Fruit fly (Drosophila melanogaster) whole organism, pupa: Measurements from ENCODE around the gene Rab7.

Experiments
- CG10348 ChIP-seq: fragments of 200-800 bp; sonication (Bioruptor generic); IDR thresholded peaks from 2 replicates; pipeline ENCODE4 v1.3.6; 2022; ENCODE audit warnings: missing biosample characterization, missing genetic modification characterization
- CG12605 ChIP-seq: fragments of 200-800 bp; sonication (Bioruptor generic); IDR thresholded peaks from 2 replicates; pipeline ENCODE4 v1.3.6; 2022; ENCODE audit warnings: missing biosample characterization, missing genetic modification characterization
- CG13204 ChIP-seq: fragments of 200-800 bp; sonication (Bioruptor generic); optimal IDR thresholded peaks from 2 replicates; lab custom pipeline; 2018; ENCODE audit warnings: missing biosample characterization, mild to moderate bottlenecking, missing genetic modification characterization, moderate library complexity
- CG14655 ChIP-seq: fragments of 200-800 bp; sonication (Bioruptor generic); optimal IDR thresholded peaks from 3 replicates; lab custom pipeline; 2017; ENCODE audit warnings: mild to moderate bottlenecking, missing biosample characterization, missing genetic modification reagents, missing genetic modification characterization
- CG15710 ChIP-seq: fragments of 200-800 bp; sonication (Bioruptor generic); optimal IDR thresholded peaks from 2 replicates; lab custom pipeline; 2018; ENCODE audit warnings: missing biosample characterization, mild to moderate bottlenecking, missing genetic modification characterization, moderate library complexity
- CG17806 ChIP-seq: fragments of 200-800 bp; sonication (Bioruptor generic); optimal IDR thresholded peaks from 2 replicates; lab custom pipeline; 2018; ENCODE audit warnings: missing biosample characterization, mild to moderate bottlenecking, missing genetic modification characterization, moderate library complexity
- CG32121 ChIP-seq: fragments of 200-800 bp; sonication (Bioruptor generic); IDR thresholded peaks from 2 replicates; pipeline ENCODE4 v1.3.6; 2022; ENCODE audit warnings: missing biosample characterization, missing genetic modification characterization
- CG34367 ChIP-seq: fragments of 200-800 bp; sonication (Bioruptor generic); optimal IDR thresholded peaks from 2 replicates; lab custom pipeline; 2018; ENCODE audit warnings: missing biosample characterization, mild to moderate bottlenecking, missing genetic modification characterization
- CG4496 ChIP-seq: fragments of 200-800 bp; sonication (Bioruptor generic); IDR thresholded peaks from 3 replicates; pipeline ENCODE4 v1.3.6; 2022; ENCODE audit warnings: missing biosample characterization, missing genetic modification characterization
- CG8159 ChIP-seq: fragments of 200-800 bp; sonication (Bioruptor generic); optimal IDR thresholded peaks from 3 replicates; lab custom pipeline; 2018; ENCODE audit warnings: missing biosample characterization, mild to moderate bottlenecking, missing genetic modification characterization, moderate library complexity
- CG9948 ChIP-seq: fragments of 200-800 bp; sonication (Bioruptor generic); optimal IDR thresholded peaks from 2 replicates; lab custom pipeline; 2018; ENCODE audit warnings: missing biosample characterization, mild to moderate bottlenecking, missing genetic modification characterization, moderate library complexity
- D1 ChIP-seq: fragments of 200-800 bp; sonication (Bioruptor generic); optimal IDR thresholded peaks from 2 replicates; lab custom pipeline; 2018; ENCODE audit warnings: missing biosample characterization, mild to moderate bottlenecking, missing genetic modification characterization, moderate library complexity
- EcR ChIP-seq: fragments of 200-800 bp; sonication (Bioruptor generic); optimal IDR thresholded peaks from 3 replicates; lab custom pipeline; 2019; ENCODE audit warnings: missing biosample characterization, missing genetic modification characterization, mild to moderate bottlenecking, moderate library complexity, missing genetic modification reagents
- Ets98B ChIP-seq: fragments of 200-800 bp; sonication (Bioruptor generic); IDR thresholded peaks from 2 replicates; pipeline ENCODE4 v1.3.6; 2022; ENCODE audit warnings: missing biosample characterization, missing genetic modification characterization
- Pif1A ChIP-seq: fragments of 200-800 bp; sonication (Bioruptor generic); optimal IDR thresholded peaks from 3 replicates; lab custom pipeline; 2016; ENCODE audit warnings: missing biosample characterization, missing genetic modification characterization
- Pif1B ChIP-seq: fragments of 200-800 bp; sonication (Bioruptor generic); optimal IDR thresholded peaks from 3 replicates; lab custom pipeline; 2016; ENCODE audit warnings: missing biosample characterization, missing genetic modification characterization
- Snoo ChIP-seq: fragments of 200-800 bp; sonication (Bioruptor generic); optimal IDR thresholded peaks from 3 replicates; lab custom pipeline; 2017; ENCODE audit warnings: missing biosample characterization, mild to moderate bottlenecking, missing genetic modification characterization, inconsistent platforms
- fd96Ca ChIP-seq: fragments of 200-800 bp; sonication (Bioruptor generic); IDR thresholded peaks from 3 replicates; pipeline ENCODE4 v1.3.6; 2022; ENCODE audit warnings: missing biosample characterization, missing genetic modification characterization
- gl ChIP-seq: fragments of 200-800 bp; sonication (Bioruptor generic); optimal IDR thresholded peaks from 2 replicates; lab custom pipeline; 2018; ENCODE audit warnings: missing biosample characterization, mild to moderate bottlenecking, missing genetic modification characterization
- rn ChIP-seq: fragments of 200-800 bp; sonication (Bioruptor generic); IDR thresholded peaks from 2 replicates; pipeline ENCODE4 v1.3.6; 2022; ENCODE audit warnings: missing biosample characterization, missing genetic modification characterization

Gene Rab7

dm6 chr3R:24012038-24012693 is 19.4 kb downstream of the Rab7 start:
- TF ChIP-seq Pif1A (GFP tag; lab: Kevin White, UChicago) (no peak), gl (tag; lab: Kevin White, UChicago) (no peak), Snoo (tag; lab: Kevin White, UChicago) (no peak), CG13204 (GFP tag; lab: Kevin White, UChicago) (no peak), CG34367 (tag; lab: Kevin White, UChicago) (no peak), CG10348 (GFP tag; lab: Robert Waterston, UW) (no peak), D1 (tag; lab: Kevin White, UChicago) (no peak), CG32121 (GFP tag; lab: Robert Waterston, UW) (no peak), CG12605 (GFP tag; lab: Robert Waterston, UW) (no peak), CG15710 (tag; lab: Kevin White, UChicago) (no peak), CG17806 (tag; lab: Kevin White, UChicago) (no peak), CG8159 (tag; lab: Kevin White, UChicago) (no peak)

- peak; percentile 30 for TF ChIP-seq CG15710 (tag; lab: Kevin White, UChicago)
- 0 out of 3 replicates have a peak, but pooled peaks have one; percentile 25 for TF ChIP-seq CG4496 (GFP tag; lab: Robert Waterston, UW)
- no peak for TF ChIP-seq Ets98B (GFP tag; lab: Robert Waterston, UW)
- no peak for TF ChIP-seq rn (GFP tag; lab: Robert Waterston, UW)
These were observed 21.8 kb downstream of the Rab7 start for dm6 chr3R:24014600-24014999.

dm6 chr3R:24015449-24015848 is 22.6 kb downstream of the Rab7 start:
- TF ChIP-seq CG10348 (GFP tag; lab: Robert Waterston, UW) (no peak), rn (GFP tag; lab: Robert Waterston, UW) (no peak), CG9948 (no peak), CG4496 (GFP tag; lab: Robert Waterston, UW) (no peak), CG13204 (GFP tag; lab: Kevin White, UChicago) (no peak), Pif1A (GFP tag; lab: Kevin White, UChicago) (no peak), Pif1B (GFP tag; lab: Kevin White, UChicago) (no peak), EcR (GFP tag; lab: Kevin White, UChicago) (no peak), CG32121 (GFP tag; lab: Robert Waterston, UW) (no peak), CG12605 (GFP tag; lab: Robert Waterston, UW) (no peak), Ets98B (GFP tag; lab: Robert Waterston, UW) (no peak), CG17806 (tag; lab: Kevin White, UChicago) (no peak), fd96Ca (GFP tag; lab: Robert Waterston, UW) (no peak), CG14655 (GFP tag; lab: Kevin White, UChicago) (no peak), D1 (tag; lab: Kevin White, UChicago) (no peak)

- TF ChIP-seq rn (GFP tag; lab: Robert Waterston, UW) (no peak), EcR (GFP tag; lab: Kevin White, UChicago) (peak; percentile 92), fd96Ca (GFP tag; lab: Robert Waterston, UW) (0 out of 3 replicates have a peak, but pooled peaks have one; percentile 45), CG12605 (GFP tag; lab: Robert Waterston, UW) (0 out of 2 replicates have a peak, but pooled peaks have one; percentile 45), CG4496 (GFP tag; lab: Robert Waterston, UW) (peak; percentile 34; the same call in 1 of the 3 replicates), CG10348 (GFP tag; lab: Robert Waterston, UW) (no peak), Ets98B (GFP tag; lab: Robert Waterston, UW) (0 out of 2 replicates have a peak, but pooled peaks have one; percentile 22), Pif1A (GFP tag; lab: Kevin White, UChicago) (no peak), CG32121 (GFP tag; lab: Robert Waterston, UW) (0 out of 2 replicates have a peak, but pooled peaks have one; percentile 19), CG15710 (tag; lab: Kevin White, UChicago) (no peak)
These were observed 23.4 kb downstream of the Rab7 start for dm6 chr3R:24015939-24016913.

dm6 chr3R:24017648-24018047 is 24.8 kb downstream of the Rab7 start:
- TF ChIP-seq CG14655 (GFP tag; lab: Kevin White, UChicago) = peak; percentile 29
- peak; percentile 9 for TF ChIP-seq Pif1A (GFP tag; lab: Kevin White, UChicago)
- TF ChIP-seq CG17806 (tag; lab: Kevin White, UChicago) = peak; percentile 14
- TF ChIP-seq CG8159 (tag; lab: Kevin White, UChicago) = no peak
- TF ChIP-seq, all 21 proteins: peak for 3

dm6 chr3R:24021895-24022294 is 29.1 kb downstream of the Rab7 start:
- no peak for TF ChIP-seq D1 (tag; lab: Kevin White, UChicago)
- no peak for TF ChIP-seq fd96Ca (GFP tag; lab: Robert Waterston, UW)
- no peak for TF ChIP-seq CG12605 (GFP tag; lab: Robert Waterston, UW)
- no peak for TF ChIP-seq CG4496 (GFP tag; lab: Robert Waterston, UW)
- TF ChIP-seq CG9948 = no peak
- no peak for TF ChIP-seq Pif1A (GFP tag; lab: Kevin White, UChicago)
- no peak for TF ChIP-seq Snoo (tag; lab: Kevin White, UChicago)
- no peak for TF ChIP-seq CG8159 (tag; lab: Kevin White, UChicago)
- TF ChIP-seq Pif1B (GFP tag; lab: Kevin White, UChicago) = no peak
- no peak for TF ChIP-seq CG32121 (GFP tag; lab: Robert Waterston, UW)
- no peak for TF ChIP-seq CG17806 (tag; lab: Kevin White, UChicago)
- TF ChIP-seq gl (tag; lab: Kevin White, UChicago) = no peak
- no peak for TF ChIP-seq CG10348 (GFP tag; lab: Robert Waterston, UW)
- TF ChIP-seq CG34367 (tag; lab: Kevin White, UChicago) = no peak
